Worm (Caenorhabditis elegans): ENCODE data around the gene srd-34.

The srd-34 gene

DNA sequence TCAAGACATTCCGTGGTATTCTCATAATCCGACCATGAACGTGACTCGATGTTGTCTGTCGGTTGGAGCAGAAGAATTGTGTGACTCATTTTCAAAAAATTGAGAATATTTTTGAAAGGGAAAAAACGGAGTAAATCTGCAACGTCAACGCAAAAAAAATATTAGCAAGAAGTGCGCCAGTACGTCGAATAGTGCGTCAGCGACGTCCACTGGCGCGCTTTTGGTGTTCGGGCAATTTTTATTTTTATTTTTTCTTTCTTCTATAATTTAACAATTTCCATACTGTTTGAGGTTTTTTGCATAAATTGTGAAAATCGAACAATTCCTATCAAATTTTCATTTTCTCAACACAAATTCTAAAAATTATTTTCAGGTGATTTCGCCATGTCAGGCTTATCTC is 30.1 kb upstream of the srd-34 start, which contains the start of the genes erh-1 and lpd-9 (continued):
- TF ChIP-seq mdl-1 (tag; optimal IDR thresholded peaks at IDR 0.05) = peak in 1 of 2 experiments; percentile 32
- peak; percentile 26 for TF ChIP-seq mxl-3 (GFP tag; optimal IDR thresholded peaks at IDR 0.05)
- no peak for TF ChIP-seq ces-1 (GFP tag; optimal IDR thresholded peaks at IDR 0.05)
- TF ChIP-seq ceh-20 (GFP tag; IDR thresholded peaks at IDR 0.05) = peak; percentile 78
- TF ChIP-seq F49E8.2 (tag; optimal IDR thresholded peaks at IDR 0.05; ENCODE audit: borderline replicate concordance) = peak; percentile 33
- TF ChIP-seq lin-38 (GFP tag; IDR thresholded peaks at IDR 0.05) = peak; percentile 84
- TF ChIP-seq daf-12 (tag; optimal IDR thresholded peaks at IDR 0.05) = no peak
- no peak for TF ChIP-seq fkh-10 (GFP tag; optimal IDR thresholded peaks at IDR 0.05)
- no peak for TF ChIP-seq madf-5 (GFP tag; IDR thresholded peaks at IDR 0.05)
- TF ChIP-seq lir-3 (tag; optimal IDR thresholded peaks at IDR 0.05) = no peak
- TF ChIP-seq nhr-42 (GFP tag; IDR thresholded peaks at IDR 0.05) = no peak
- no peak for TF ChIP-seq nhr-41 (GFP tag; IDR thresholded peaks at IDR 0.05)
- no peak for TF ChIP-seq aha-1 (tag)
- no peak for TF ChIP-seq zfp-3 (GFP tag; conservative IDR thresholded peaks at IDR 0.05)
- TF ChIP-seq egl-43 (GFP tag; IDR thresholded peaks at IDR 0.05) = no peak
- TF ChIP-seq hmg-1.1 (GFP tag; IDR thresholded peaks at IDR 0.05) = peak; percentile 76; the same call in 1 of the 2 replicates
- peak; percentile 28; the same call in 1 of the 2 replicates for TF ChIP-seq ctbp-1 (GFP tag; IDR thresholded peaks at IDR 0.05)
- TF ChIP-seq T20F7.1 (GFP tag; optimal IDR thresholded peaks at IDR 0.05) = peak; percentile 74
- no peak for TF ChIP-seq aly-2 (tag; optimal IDR thresholded peaks at IDR 0.05)
- TF ChIP-seq daf-19 (GFP tag; conservative IDR thresholded peaks at IDR 0.05) = no peak
- TF ChIP-seq pqm-1 (tag; optimal IDR thresholded peaks at IDR 0.05) = no peak
- TF ChIP-seq mdt-29 (GFP tag; IDR thresholded peaks at IDR 0.05) = 0 out of 2 replicates have a peak, but pooled peaks have one; percentile 29
- peak; percentile 20 for TF ChIP-seq zfp-2 (tag; optimal IDR thresholded peaks at IDR 0.05)
- no peak for TF ChIP-seq lin-39 (tag; optimal IDR thresholded peaks at IDR 0.05)
- TF ChIP-seq Y75B8A.6 (GFP tag; IDR thresholded peaks at IDR 0.05) = no peak
- TF ChIP-seq snpc-4 (tag; optimal IDR thresholded peaks at IDR 0.05) = no peak
- TF ChIP-seq tra-1 (GFP tag; IDR thresholded peaks at IDR 0.05) = peak; percentile 42; the same call in 1 of the 2 replicates
- no peak for TF ChIP-seq mxl-2 (GFP tag; conservative IDR thresholded peaks at IDR 0.05)
- no peak for TF ChIP-seq snpc-1.2 (GFP tag; IDR thresholded peaks at IDR 0.05)
- no peak for TF ChIP-seq zip-2 (tag; optimal IDR thresholded peaks at IDR 0.05)
- no peak for TF ChIP-seq set-16 (GFP tag; IDR thresholded peaks at IDR 0.05)
- TF ChIP-seq cey-2 (tag; optimal IDR thresholded peaks at IDR 0.05; ENCODE audit: borderline replicate concordance, insufficient read depth) = no peak
- TF ChIP-seq ama-1 (optimal IDR thresholded peaks at IDR 0.05) = no peak
- no peak for TF ChIP-seq lim-7 (GFP tag; IDR thresholded peaks at IDR 0.05)
- peak; percentile 73; the same call in 1 of the 2 replicates for TF ChIP-seq php-3 (GFP tag; IDR thresholded peaks at IDR 0.05)
- TF ChIP-seq ZK337.2 (GFP tag; IDR thresholded peaks at IDR 0.05) = no peak
- TF ChIP-seq spr-3 (GFP tag; optimal IDR thresholded peaks at IDR 0.05) = no peak
- TF ChIP-seq nhr-77 (tag; optimal IDR thresholded peaks at IDR 0.05) = peak; percentile 46
- peak; percentile 69 for TF ChIP-seq hlh-11 (tag; optimal IDR thresholded peaks at IDR 0.05)
- no peak for TF ChIP-seq madf-9 (GFP tag; conservative IDR thresholded peaks at IDR 0.05)
- no peak for TF ChIP-seq nhr-237 (tag; optimal IDR thresholded peaks at IDR 0.05)
- no peak for TF ChIP-seq egl-27 (tag; optimal IDR thresholded peaks at IDR 0.05)
- no peak for TF ChIP-seq skn-1 (tag; optimal IDR thresholded peaks at IDR 0.05)
- no peak for TF ChIP-seq ceh-82 (tag; optimal IDR thresholded peaks at IDR 0.05)
- peak; percentile 66 for TF ChIP-seq duxl-1 (tag; optimal IDR thresholded peaks at IDR 0.05; ENCODE audit: poor library complexity)
- no peak for TF ChIP-seq Y5F2A.4 (GFP tag; optimal IDR thresholded peaks at IDR 0.05)
- TF ChIP-seq ceh-28 (tag; optimal IDR thresholded peaks at IDR 0.05) = no peak
- no peak for TF ChIP-seq ceh-44 (GFP tag; IDR thresholded peaks at IDR 0.05)
- TF ChIP-seq nhr-111 (GFP tag; optimal IDR thresholded peaks at IDR 0.05) = no peak
- TF ChIP-seq lin-1 (GFP tag; IDR thresholded peaks at IDR 0.05) = no peak
- no peak for TF ChIP-seq zag-1 (tag; optimal IDR thresholded peaks at IDR 0.05)
- no peak for TF ChIP-seq lin-15B (tag; optimal IDR thresholded peaks at IDR 0.05)

All from whole organism, L4 larva.